Worm (Caenorhabditis elegans): ENCODE data around the gene D1086.8.

DNA sequence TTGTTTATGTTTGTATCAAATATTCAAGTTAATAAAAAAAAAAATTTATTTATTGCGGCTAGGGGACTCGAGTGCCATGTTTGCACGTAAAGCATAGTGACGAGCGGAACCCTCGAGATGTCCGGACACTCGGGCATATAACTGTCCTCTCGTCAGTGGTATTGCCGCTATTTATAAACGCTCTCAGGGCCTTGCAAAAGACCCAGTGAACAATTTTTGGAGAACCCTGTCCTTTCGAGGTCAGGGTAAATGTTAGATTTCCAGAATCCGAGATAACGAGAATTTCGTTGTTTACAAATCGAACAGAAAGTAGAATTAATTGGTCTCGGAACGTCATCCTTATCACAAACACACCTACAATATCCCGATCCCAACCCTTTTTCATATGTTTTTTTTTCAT is 1.5 kb upstream of the D1086.8 start, which contains the start of gene D1086.3:
- peak; percentile 1 for TF ChIP-seq F13C5.2 (tag; optimal IDR thresholded peaks at IDR 0.05)
- no peak for TF ChIP-seq ama-1 (optimal IDR thresholded peaks at IDR 0.05)
- no peak for TF ChIP-seq aly-1 (tag; optimal IDR thresholded peaks at IDR 0.05)
- TF ChIP-seq tbx-11 (GFP tag; IDR thresholded peaks at IDR 0.05): no peak
- no peak for TF ChIP-seq ceh-36 (tag; optimal IDR thresholded peaks at IDR 0.05)
- TF ChIP-seq flt-1 (GFP tag; IDR thresholded peaks at IDR 0.05): no peak
- TF ChIP-seq hmg-4 (GFP tag; optimal IDR thresholded peaks at IDR 0.05): no peak
- TF ChIP-seq hnd-1 (tag; optimal IDR thresholded peaks at IDR 0.05): no peak
- TF ChIP-seq hmbx-1 (tag; optimal IDR thresholded peaks at IDR 0.05): no peak
- no peak for TF ChIP-seq ceh-13 (GFP tag; optimal IDR thresholded peaks at IDR 0.05)
- TF ChIP-seq pes-1 (GFP tag; IDR thresholded peaks at IDR 0.05): no peak
